Worm (Caenorhabditis elegans): Measurements from ENCODE around the gene parn-1.
A peak's percentile ranks its signal among the peaks of the same experiment; 100 is the strongest.

The parn-1 gene

DNA sequence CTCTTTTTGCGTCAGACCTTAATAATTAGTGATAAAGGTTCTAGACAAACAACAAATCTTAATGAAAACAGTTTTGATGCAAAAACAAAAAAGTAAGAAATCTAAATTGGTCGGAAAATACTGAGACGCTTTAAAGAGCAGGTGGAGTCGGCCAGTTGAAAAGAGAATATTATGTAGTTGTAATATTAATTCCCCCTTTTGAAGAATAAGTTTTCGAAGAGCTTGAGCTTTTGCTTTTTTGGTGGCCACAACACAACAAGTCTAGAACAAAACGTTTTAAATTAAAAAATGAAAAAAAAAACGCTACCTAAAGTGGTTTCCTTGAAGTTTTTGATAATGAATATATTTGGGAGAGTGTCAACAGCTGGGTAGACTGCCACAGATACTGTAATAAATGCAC is 21.4 kb upstream of the parn-1 start, which contains the start of gene str-178:
Gene str-178 (minus strand): TSS at position 101 of the 400 bp plus-strand sequence.
- no peak for TF ChIP-seq W03F9.2 (tag; optimal IDR thresholded peaks at IDR 0.05)
- no peak for TF ChIP-seq dao-5 (tag; optimal IDR thresholded peaks at IDR 0.05)
- TF ChIP-seq him-1 (tag; optimal IDR thresholded peaks at IDR 0.05): no peak

DNA sequence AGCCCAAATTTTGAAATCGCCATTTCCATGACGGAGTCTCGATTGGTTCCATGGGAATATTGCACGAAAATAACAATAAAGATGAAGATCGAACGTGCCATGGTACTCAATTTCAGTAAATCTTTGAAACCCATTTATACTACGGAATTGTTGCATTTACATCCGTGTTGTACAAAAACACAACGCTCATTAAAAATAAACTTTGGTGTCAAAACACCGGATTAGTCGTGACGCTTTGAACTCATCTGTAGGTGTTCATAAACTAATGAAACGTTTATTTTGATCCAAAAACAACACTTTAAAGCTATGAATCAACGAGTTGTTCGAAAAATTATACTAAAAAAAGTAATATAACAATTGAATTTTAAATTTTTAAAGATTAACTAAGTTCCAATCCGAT is 19.1 kb upstream of the parn-1 start, which contains the start of gene R11D1.4:
Gene R11D1.4 (minus strand): TSS at position 101 of the 400 bp plus-strand sequence.
- no peak for TF ChIP-seq him-1 (tag; optimal IDR thresholded peaks at IDR 0.05)
- TF ChIP-seq W03F9.2 (tag; optimal IDR thresholded peaks at IDR 0.05): no peak
- TF ChIP-seq dao-5 (tag; optimal IDR thresholded peaks at IDR 0.05): no peak

DNA sequence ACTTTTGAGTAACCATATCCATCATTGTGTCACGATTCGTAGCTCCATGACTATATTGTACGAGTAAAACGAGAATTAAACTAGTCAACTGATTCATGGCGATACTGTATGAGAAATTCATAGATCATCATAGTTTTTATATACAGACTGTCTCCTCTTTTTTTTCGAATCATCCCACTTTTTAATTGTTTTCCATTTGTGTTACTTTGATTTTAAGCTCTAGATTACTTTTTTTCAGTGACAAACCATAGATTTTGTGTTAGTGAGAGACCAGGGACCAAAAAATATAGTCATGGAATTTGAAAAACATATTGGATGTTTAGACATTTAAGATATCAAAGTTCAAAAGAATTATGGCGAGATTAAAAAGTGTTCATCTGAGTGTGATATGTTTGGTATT is 16.9 kb upstream of the parn-1 start, which contains the start of gene R11D1.3:
Gene R11D1.3 (minus strand): TSS at position 101 of the 400 bp plus-strand sequence.
- no peak for TF ChIP-seq him-1 (tag; optimal IDR thresholded peaks at IDR 0.05)
- no peak for TF ChIP-seq W03F9.2 (tag; optimal IDR thresholded peaks at IDR 0.05)
- no peak for TF ChIP-seq dao-5 (tag; optimal IDR thresholded peaks at IDR 0.05)

DNA sequence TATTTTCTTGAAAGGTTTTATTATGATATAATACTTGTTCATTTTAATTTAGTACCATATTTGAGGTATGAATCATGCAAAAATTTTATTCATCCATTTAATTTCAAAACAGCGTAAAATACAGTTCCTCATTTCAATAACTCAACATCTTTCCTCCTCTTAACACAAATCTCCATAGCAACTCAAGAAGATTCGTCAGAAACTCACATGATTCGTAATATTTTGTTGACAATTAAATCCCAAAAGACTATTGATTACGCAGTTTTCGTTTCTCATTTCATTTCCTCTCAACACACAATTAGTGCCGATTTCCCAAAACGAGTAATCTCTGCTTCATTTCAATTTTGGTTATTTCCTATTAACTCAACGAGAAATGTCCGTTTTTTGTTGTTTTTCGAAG is 13.2 kb upstream of the parn-1 start, which contains the start of gene R11D1.2:
Gene R11D1.2 (plus strand): TSS at position 301 of the 400 bp plus-strand sequence.
- no peak for TF ChIP-seq W03F9.2 (tag; optimal IDR thresholded peaks at IDR 0.05)
- TF ChIP-seq him-1 (tag; optimal IDR thresholded peaks at IDR 0.05): no peak
- TF ChIP-seq dao-5 (tag; optimal IDR thresholded peaks at IDR 0.05): no peak

DNA sequence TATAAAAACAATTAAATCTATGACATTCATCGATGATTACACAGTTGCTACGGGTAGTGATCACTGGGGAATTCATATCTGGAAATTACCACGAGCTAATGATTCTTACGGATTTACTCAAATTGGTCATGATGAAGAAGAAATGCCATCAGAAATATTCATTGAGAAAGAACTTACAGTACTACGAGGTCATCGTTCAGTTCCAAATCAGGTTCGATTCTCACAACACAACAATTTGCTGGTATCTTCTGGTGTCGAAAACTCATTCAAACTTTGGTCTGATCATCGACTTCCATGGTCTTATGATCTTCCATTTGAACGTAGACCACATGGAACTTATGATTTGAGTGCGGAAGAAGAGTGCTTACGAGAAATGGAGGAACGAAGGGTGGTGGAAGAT is 11.5 kb upstream of the parn-1 start:
- TF ChIP-seq him-1 (tag; optimal IDR thresholded peaks at IDR 0.05): no peak
- no peak for TF ChIP-seq W03F9.2 (tag; optimal IDR thresholded peaks at IDR 0.05)
- no peak for TF ChIP-seq dao-5 (tag; optimal IDR thresholded peaks at IDR 0.05)

DNA sequence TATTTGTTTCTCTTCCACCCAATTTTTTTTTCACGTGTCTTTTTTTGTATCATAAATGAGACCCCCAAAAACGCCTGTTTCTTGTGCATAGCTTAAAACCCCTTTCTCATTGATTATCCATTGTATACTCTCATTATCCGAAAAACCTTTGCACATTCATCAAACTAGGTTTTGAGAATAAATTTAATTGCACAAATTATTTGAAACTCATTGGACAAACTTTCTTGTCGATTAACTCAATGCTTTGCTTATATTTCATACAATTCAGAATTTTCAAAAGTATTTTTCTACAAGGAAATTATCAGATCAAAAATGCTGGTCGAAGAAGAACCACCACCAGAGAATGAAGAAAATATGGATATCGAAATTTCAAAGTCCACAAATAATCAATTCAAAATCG is 9.0 kb upstream of the parn-1 start, which contains the start of gene R11D1.1:
Gene R11D1.1 (plus strand): TSS at position 301 of the 400 bp plus-strand sequence.
- no peak for TF ChIP-seq W03F9.2 (tag; optimal IDR thresholded peaks at IDR 0.05)
- TF ChIP-seq dao-5 (tag; optimal IDR thresholded peaks at IDR 0.05): no peak

DNA sequence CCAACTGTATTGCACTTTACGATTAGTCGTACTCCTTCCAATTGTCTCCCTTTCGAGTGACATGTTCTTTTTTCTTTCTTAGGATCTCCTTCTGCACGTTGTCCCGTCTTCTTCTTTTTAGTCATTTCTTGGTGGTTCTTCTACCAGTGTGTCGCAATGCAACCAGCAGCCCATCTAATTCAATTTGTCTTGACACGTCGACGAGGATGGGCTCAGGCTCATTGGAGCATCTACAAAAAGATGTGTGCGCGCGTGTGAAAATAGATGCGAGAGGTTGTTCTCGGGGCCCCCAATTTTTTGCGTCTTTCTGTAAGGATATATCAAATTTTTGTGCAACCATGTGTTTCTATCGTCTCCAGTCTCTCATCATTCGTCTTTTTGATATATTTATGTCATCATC is 6.6 kb upstream of the parn-1 start:
- no peak for TF ChIP-seq W03F9.2 (tag; optimal IDR thresholded peaks at IDR 0.05)
- no peak for TF ChIP-seq dao-5 (tag; optimal IDR thresholded peaks at IDR 0.05)
- TF ChIP-seq him-1 (tag; optimal IDR thresholded peaks at IDR 0.05): no peak

DNA sequence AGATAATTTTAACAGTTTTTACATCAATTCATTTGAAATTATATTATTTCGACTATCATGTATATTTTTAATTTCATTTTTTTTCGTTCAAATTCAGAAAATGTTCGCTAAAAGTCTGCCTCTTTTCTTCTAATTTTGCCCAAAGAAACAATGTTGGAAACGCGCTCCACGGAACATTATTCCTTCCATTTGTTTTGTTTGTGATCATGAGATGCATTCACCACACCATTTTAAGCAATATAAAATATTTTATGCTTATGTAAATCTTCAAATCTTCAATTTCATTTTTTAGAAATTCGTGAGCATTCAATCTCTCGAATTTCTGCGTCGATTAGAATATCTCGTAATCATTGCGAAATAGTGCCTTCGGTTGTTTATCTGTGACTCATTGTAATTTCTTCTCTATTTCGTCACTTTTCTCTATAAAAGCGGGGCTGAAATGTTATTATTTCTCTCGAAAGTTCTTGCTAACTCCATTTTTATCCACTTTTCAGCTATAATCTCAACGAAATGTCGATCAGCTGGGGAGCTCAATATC is 2.4 kb upstream of the parn-1 start, which contains the start of gene istr-1:
Gene istr-1 (plus strand): TSS at position 495 of the 538 bp plus-strand sequence.
- no peak for TF ChIP-seq him-1 (tag; optimal IDR thresholded peaks at IDR 0.05)
- no peak for TF ChIP-seq dao-5 (tag; optimal IDR thresholded peaks at IDR 0.05)
- no peak for TF ChIP-seq W03F9.2 (tag; optimal IDR thresholded peaks at IDR 0.05)

DNA sequence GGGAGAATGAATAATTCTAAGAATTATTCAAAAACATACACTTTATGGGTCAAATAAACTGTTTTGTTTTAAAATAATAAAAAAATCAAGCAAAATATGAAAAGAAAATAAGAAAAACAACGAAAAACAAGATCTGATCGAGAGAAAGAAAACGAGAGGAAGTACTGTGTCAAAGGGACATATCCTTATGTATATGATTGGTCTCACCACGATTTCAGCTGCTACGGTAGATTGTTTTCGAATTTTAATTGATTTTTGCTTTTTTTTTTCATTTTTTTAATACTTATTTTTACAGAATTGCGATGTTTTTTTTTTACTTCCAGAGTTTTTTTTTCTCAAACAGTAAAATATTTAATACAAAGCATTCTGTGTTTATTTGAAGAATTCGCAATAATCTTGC is 1.7 kb upstream of the parn-1 start:
- peak; percentile 62 for TF ChIP-seq W03F9.2 (tag; optimal IDR thresholded peaks at IDR 0.05)
- no peak for TF ChIP-seq dao-5 (tag; optimal IDR thresholded peaks at IDR 0.05)
- no peak for TF ChIP-seq him-1 (tag; optimal IDR thresholded peaks at IDR 0.05)

DNA sequence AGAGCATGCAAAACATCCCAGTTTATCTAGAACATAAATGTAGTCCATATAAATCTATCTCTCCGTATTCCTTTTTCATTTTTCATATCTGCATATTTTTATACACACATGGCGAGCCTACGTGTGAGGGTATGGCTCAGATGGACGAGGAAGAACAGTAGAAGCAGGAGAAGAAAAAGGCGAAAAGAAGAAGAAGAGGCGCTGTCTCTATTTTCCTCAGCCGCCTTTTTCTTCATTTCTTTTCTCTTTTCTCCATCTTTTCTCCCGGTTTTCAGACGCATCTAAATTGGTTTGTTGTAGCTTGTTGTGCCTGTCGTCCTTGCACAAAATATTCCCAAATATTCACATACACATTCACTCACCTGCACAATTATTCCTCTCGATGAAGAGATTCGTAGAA is 913 bp upstream of the parn-1 start, which contains the start of gene K10C8.4:
Gene K10C8.4 (plus strand): TSS at position 301 of the 400 bp plus-strand sequence.
- TF ChIP-seq W03F9.2 (tag; optimal IDR thresholded peaks at IDR 0.05) (no peak), dao-5 (tag; optimal IDR thresholded peaks at IDR 0.05) (no peak), him-1 (tag; optimal IDR thresholded peaks at IDR 0.05) (no peak)

DNA sequence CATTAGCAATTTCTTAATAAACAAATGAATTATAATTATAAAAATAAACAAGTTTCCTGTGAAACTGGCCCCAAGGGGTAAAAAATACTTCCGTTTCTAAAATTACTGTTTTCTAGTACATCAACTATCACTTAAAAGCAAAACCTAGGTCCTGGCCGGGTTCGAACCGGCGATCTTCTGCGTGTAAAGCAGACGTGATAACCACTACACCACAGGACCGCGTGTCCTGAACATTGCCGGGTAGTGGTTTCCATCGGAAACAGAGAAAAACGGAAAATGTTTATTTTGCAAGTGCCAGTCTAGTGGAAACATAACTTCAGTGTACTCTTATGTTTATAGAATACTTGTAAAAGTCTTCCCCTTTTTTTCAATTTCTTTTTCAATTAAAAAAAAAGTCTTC is 11.8 kb downstream of the parn-1 start:
- no peak for TF ChIP-seq him-1 (tag; optimal IDR thresholded peaks at IDR 0.05)
- TF ChIP-seq dao-5 (tag; optimal IDR thresholded peaks at IDR 0.05): no peak

DNA sequence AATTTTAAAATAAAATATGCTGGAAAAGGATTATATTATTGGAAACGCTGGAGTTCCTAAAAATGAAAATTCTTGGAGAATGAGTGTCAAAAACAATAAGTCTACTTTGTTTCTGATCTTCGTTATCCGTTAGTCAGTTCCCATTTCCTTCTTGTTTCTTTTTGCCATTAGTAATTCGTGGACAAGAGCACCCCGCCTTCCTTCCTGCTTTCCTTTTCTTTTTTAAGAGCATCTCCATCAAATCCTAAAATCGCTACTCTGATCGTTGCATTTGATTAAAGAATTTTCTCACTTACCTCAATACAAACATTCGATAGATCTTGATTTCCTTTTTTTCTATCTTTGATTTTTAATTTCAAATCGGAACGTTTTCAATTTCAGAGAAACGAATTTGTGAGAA is 15.2 kb downstream of the parn-1 start, which contains the start of gene frpr-15:
Gene frpr-15 (plus strand): TSS at position 301 of the 400 bp plus-strand sequence.
- TF ChIP-seq dao-5 (tag; optimal IDR thresholded peaks at IDR 0.05) (no peak), W03F9.2 (tag; optimal IDR thresholded peaks at IDR 0.05) (no peak), him-1 (tag; optimal IDR thresholded peaks at IDR 0.05) (no peak)

DNA sequence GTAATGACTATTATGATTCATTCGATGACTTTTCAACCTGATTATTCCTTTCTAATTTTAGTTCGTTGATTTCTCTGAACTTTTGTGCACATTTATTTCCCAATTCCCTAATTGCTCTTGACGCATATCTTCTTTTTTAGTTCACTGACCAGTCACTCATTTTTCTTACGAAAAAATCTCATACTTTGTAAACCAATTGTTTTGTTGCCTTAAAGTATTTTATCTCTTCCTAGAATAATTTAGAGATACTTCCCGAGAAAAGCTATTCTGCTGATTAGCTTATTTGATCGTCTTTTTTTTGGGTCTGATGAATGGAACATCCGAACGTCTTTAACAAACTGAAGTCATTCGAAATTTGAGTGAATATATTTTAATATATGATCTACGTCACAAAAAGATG is 15.8 kb downstream of the parn-1 start:
- TF ChIP-seq him-1 (tag; optimal IDR thresholded peaks at IDR 0.05) (no peak), dao-5 (tag; optimal IDR thresholded peaks at IDR 0.05) (no peak), W03F9.2 (tag; optimal IDR thresholded peaks at IDR 0.05) (no peak)

DNA sequence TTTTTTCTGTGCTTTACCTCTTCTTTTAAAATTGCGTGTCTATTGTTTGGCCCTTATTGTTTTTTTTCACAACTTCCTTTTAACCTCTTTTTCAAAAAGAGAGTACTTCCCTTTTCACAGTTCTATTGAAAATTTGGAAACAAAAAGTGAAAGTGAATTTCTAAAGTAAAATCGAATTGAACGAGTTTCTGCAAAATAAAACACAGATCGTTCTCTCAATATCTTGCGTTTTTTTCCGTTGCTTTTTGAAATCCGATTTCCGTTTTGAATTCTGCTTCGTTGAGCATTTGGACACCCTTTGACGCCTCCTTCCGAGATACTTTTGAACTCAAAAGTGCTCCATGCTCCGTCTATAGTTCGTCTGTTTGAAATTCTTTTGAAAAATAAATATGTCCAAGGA is 18.8 kb downstream of the parn-1 start:
- TF ChIP-seq W03F9.2 (tag; optimal IDR thresholded peaks at IDR 0.05): no peak
- TF ChIP-seq dao-5 (tag; optimal IDR thresholded peaks at IDR 0.05): no peak
- no peak for TF ChIP-seq him-1 (tag; optimal IDR thresholded peaks at IDR 0.05)

DNA sequence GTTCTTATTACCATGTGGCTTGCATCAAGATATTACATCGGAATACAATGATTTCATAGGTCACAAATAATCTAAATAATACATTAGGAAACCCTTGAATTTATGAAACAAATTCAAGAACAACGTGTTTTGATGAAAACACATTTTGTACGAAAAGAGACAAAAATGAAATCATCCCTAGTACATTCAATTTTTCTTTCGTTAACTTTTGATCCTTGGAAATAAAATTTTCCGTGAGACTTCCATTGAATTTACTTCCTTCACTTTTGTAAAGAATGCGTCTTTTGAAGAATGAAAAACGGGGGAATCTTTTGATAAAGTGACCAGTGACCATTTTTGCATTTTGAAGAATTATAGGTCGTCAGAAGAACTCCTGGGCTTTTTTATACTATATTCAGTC is 21.3 kb downstream of the parn-1 start:
- TF ChIP-seq W03F9.2 (tag; optimal IDR thresholded peaks at IDR 0.05) (no peak), dao-5 (tag; optimal IDR thresholded peaks at IDR 0.05) (no peak), him-1 (tag; optimal IDR thresholded peaks at IDR 0.05) (no peak)
